Worm (Caenorhabditis elegans) whole organism, early embryonic: ENCODE results near the gene F20A1.2.

Source experiments
- B0310.2 ChIP-seq: sonication (generic microtip); optimal IDR thresholded peaks from 2 replicates; lab custom pipeline; 2016; ENCODE audit warnings: mild to moderate bottlenecking, missing genetic modification characterization, missing compliant biosample characterization
- F13C5.2 ChIP-seq: sonication (generic microtip); optimal IDR thresholded peaks from 2 replicates; lab custom pipeline; 2017; ENCODE audit warnings: mild to moderate bottlenecking, missing genetic modification characterization, inconsistent platforms, missing compliant biosample characterization
- aly-1 ChIP-seq: sonication (generic microtip); optimal IDR thresholded peaks from 2 replicates; lab custom pipeline; 2016; ENCODE audit warnings: missing genetic modification characterization, missing compliant biosample characterization
- ama-1 ChIP-seq: fragments of 150-350 bp; optimal IDR thresholded peaks from 2 replicates; lab custom pipeline; 2014
- ceh-36 ChIP-seq: sonication (generic microtip); optimal IDR thresholded peaks from 2 replicates; lab custom pipeline; 2016; ENCODE audit warnings: missing genetic modification characterization, inconsistent platforms, missing compliant biosample characterization
- hmbx-1 ChIP-seq: sonication (generic microtip); optimal IDR thresholded peaks from 2 replicates; lab custom pipeline; 2016; ENCODE audit warnings: mild to moderate bottlenecking, missing genetic modification characterization, missing compliant biosample characterization
- scrt-1 ChIP-seq: fragments of 200-800 bp; sonication (Bioruptor generic); IDR thresholded peaks from 2 replicates; pipeline ENCODE4 v1.3.6; 2022; ENCODE audit warnings: missing genetic modification characterization, missing compliant biosample characterization
- sea-1 ChIP-seq: fragments of 200-800 bp; sonication (Bioruptor generic); conservative IDR thresholded peaks from 2 replicates; pipeline ENCODE4 v1.3.6; 2022; ENCODE audit warnings: missing genetic modification characterization, missing compliant biosample characterization
- tbx-11 ChIP-seq: fragments of 200-800 bp; sonication (Bioruptor generic); IDR thresholded peaks from 2 replicates; pipeline ENCODE4 v1.3.6; 2022; ENCODE audit warnings: missing genetic modification characterization, missing compliant biosample characterization

ce11 chrV:7078765-7079164 is 32.7 kb downstream of the F20A1.2 start:
- TF ChIP-seq scrt-1 (GFP tag; lab: Robert Waterston, UW) = no peak
- no peak for TF ChIP-seq aly-1 (tag; lab: Kevin White, UChicago)
- TF ChIP-seq ama-1 (lab: Kevin White, UChicago) = no peak
- TF ChIP-seq sea-1 (GFP tag; lab: Robert Waterston, UW) = no peak
- no peak for TF ChIP-seq tbx-11
- no peak for TF ChIP-seq B0310.2
- no peak for TF ChIP-seq ceh-36 (tag; lab: Kevin White, UChicago)
- TF ChIP-seq hmbx-1 (tag; lab: Kevin White, UChicago) = no peak
- no peak for TF ChIP-seq F13C5.2 (tag; lab: Kevin White, UChicago)
